Fruit fly (Drosophila melanogaster) whole organism, embryonic: Measurements from ENCODE around the gene G6P.

Source experiments
- CG10462 ChIP-seq: fragments of 200-800 bp; sonication (Bioruptor generic); optimal IDR thresholded peaks from 2 replicates; lab custom pipeline; 2016; ENCODE audit warnings: missing biosample characterization, missing genetic modification characterization
- CG12236 ChIP-seq: fragments of 200-800 bp; sonication (Bioruptor generic); optimal IDR thresholded peaks from 2 replicates; lab custom pipeline; 2016; ENCODE audit warnings: missing biosample characterization, missing genetic modification characterization
- CG12391 ChIP-seq: fragments of 200-800 bp; sonication (Bioruptor generic); optimal IDR thresholded peaks from 3 replicates; lab custom pipeline; 2018; ENCODE audit warnings: missing biosample characterization, mild to moderate bottlenecking, missing genetic modification characterization, moderate library complexity
- CG12659 ChIP-seq: fragments of 200-800 bp; sonication (Bioruptor generic); optimal IDR thresholded peaks from 3 replicates; lab custom pipeline; 2017; ENCODE audit warnings: mild to moderate bottlenecking, missing biosample characterization, missing genetic modification reagents, missing genetic modification characterization
- CG15479 ChIP-seq: fragments of 200-800 bp; sonication (Bioruptor generic); optimal IDR thresholded peaks from 3 replicates; lab custom pipeline; 2019; ENCODE audit warnings: missing biosample characterization, mild to moderate bottlenecking, missing genetic modification characterization, moderate library complexity
- CG1602 ChIP-seq: fragments of 200-800 bp; sonication (Bioruptor generic); optimal IDR thresholded peaks from 3 replicates; lab custom pipeline; 2016; ENCODE audit warnings: missing biosample characterization, missing genetic modification characterization
- CG16779 ChIP-seq: fragments of 200-800 bp; sonication (Bioruptor generic); IDR thresholded peaks from 2 replicates; pipeline ENCODE4 v1.3.6; 2022; ENCODE audit warnings: missing biosample characterization, missing genetic modification characterization
- CG16863 ChIP-seq: fragments of 200-800 bp; sonication (Bioruptor generic); optimal IDR thresholded peaks from 3 replicates; lab custom pipeline; 2016; ENCODE audit warnings: missing biosample characterization, missing genetic modification characterization
- CG18476 ChIP-seq: fragments of 200-800 bp; sonication (Bioruptor generic); optimal IDR thresholded peaks from 2 replicates; lab custom pipeline; 2016; ENCODE audit warnings: missing biosample characterization, mild to moderate bottlenecking, missing genetic modification characterization
- CG18599 ChIP-seq: fragments of 200-800 bp; sonication (Bioruptor generic); optimal IDR thresholded peaks from 3 replicates; lab custom pipeline; 2017; ENCODE audit warnings: missing biosample characterization, missing genetic modification characterization, mild to moderate bottlenecking, moderate library complexity, missing genetic modification reagents
- CG18764 ChIP-seq: fragments of 200-800 bp; sonication (Bioruptor generic); optimal IDR thresholded peaks from 3 replicates; lab custom pipeline; 2016; ENCODE audit warnings: missing biosample characterization, missing genetic modification characterization
- CG30403 ChIP-seq: fragments of 200-800 bp; sonication (Bioruptor generic); optimal IDR thresholded peaks from 3 replicates; lab custom pipeline; 2016; ENCODE audit warnings: missing biosample characterization, missing genetic modification characterization
- CG3995 ChIP-seq: fragments of 200-800 bp; sonication (Bioruptor generic); optimal IDR thresholded peaks from 3 replicates; lab custom pipeline; 2016; ENCODE audit warnings: missing biosample characterization, missing genetic modification characterization
- CG4328 ChIP-seq: fragments of 200-800 bp; sonication (Bioruptor generic); optimal IDR thresholded peaks from 3 replicates; lab custom pipeline; 2017; ENCODE audit warnings: missing biosample characterization, missing genetic modification reagents, missing genetic modification characterization
- CG4617 ChIP-seq: fragments of 200-800 bp; sonication (Bioruptor generic); optimal IDR thresholded peaks from 3 replicates; lab custom pipeline; 2016; ENCODE audit warnings: missing biosample characterization, missing genetic modification characterization, borderline replicate concordance
- CG4730 ChIP-seq: fragments of 200-800 bp; sonication (Bioruptor generic); IDR thresholded peaks from 2 replicates; pipeline ENCODE4 v1.3.6; 2022; ENCODE audit warnings: missing biosample characterization, missing genetic modification characterization
- CG6683 ChIP-seq: fragments of 200-800 bp; sonication (Bioruptor generic); optimal IDR thresholded peaks from 2 replicates; lab custom pipeline; 2017; ENCODE audit warnings: missing biosample characterization, mild to moderate bottlenecking, missing genetic modification characterization, missing genetic modification reagents
- CG6813 ChIP-seq: fragments of 200-800 bp; sonication (Bioruptor generic); optimal IDR thresholded peaks from 2 replicates; lab custom pipeline; 2017; ENCODE audit warnings: missing biosample characterization, missing genetic modification characterization, mild to moderate bottlenecking, moderate library complexity, missing genetic modification reagents
- CG7357 ChIP-seq: fragments of 200-800 bp; sonication (Bioruptor generic); IDR thresholded peaks from 3 replicates; pipeline ENCODE4 v1.3.6; 2022; ENCODE audit warnings: missing biosample characterization, missing genetic modification characterization
- CG7556 ChIP-seq: fragments of 200-800 bp; sonication (Bioruptor generic); optimal IDR thresholded peaks from 2 replicates; lab custom pipeline; 2017; ENCODE audit warnings: missing biosample characterization, mild to moderate bottlenecking, missing genetic modification characterization
- CG9876 ChIP-seq: fragments of 200-800 bp; sonication (Bioruptor generic); optimal IDR thresholded peaks from 2 replicates; lab custom pipeline; 2016; ENCODE audit warnings: missing biosample characterization, missing genetic modification characterization
- Camta ChIP-seq: fragments of 200-800 bp; sonication (Bioruptor generic); optimal IDR thresholded peaks from 2 replicates; lab custom pipeline; 2016; ENCODE audit warnings: missing biosample characterization, missing genetic modification characterization
- CkIIα-i1 ChIP-seq: fragments of 200-800 bp; sonication (Bioruptor generic); IDR thresholded peaks from 2 replicates; pipeline ENCODE4 v1.3.6; 2022; ENCODE audit warnings: missing biosample characterization, missing genetic modification characterization
- D ChIP-seq, 2 experiments: fragments of 200-800 bp in 1 of 2; fragments of >200 bp in 1 of 2; sonication (Bioruptor generic) in 1 of 2; optimal IDR thresholded peaks; 2 replicates in 1 of 2; 3 replicates in 1 of 2; lab custom pipeline; 2017; ENCODE audit warnings: mild to moderate bottlenecking in 1 of 2, missing biosample characterization in 1 of 2, missing genetic modification characterization in 1 of 2, missing genetic modification reagents in 1 of 2
- Deaf1 ChIP-seq: fragments of 200-800 bp; optimal IDR thresholded peaks from 3 replicates; lab custom pipeline; 2019; ENCODE audit warnings: missing biosample characterization, mild to moderate bottlenecking, missing genetic modification characterization, moderate library complexity
- Dek ChIP-seq: fragments of 200-800 bp; sonication (Bioruptor generic); optimal IDR thresholded peaks from 3 replicates; lab custom pipeline; 2019; ENCODE audit warnings: missing biosample characterization, mild to moderate bottlenecking, missing genetic modification characterization, moderate library complexity
- Dp ChIP-seq: fragments of 200-800 bp; sonication (Bioruptor generic); optimal IDR thresholded peaks from 2 replicates; lab custom pipeline; 2018; ENCODE audit warnings: missing biosample characterization, mild to moderate bottlenecking, missing genetic modification characterization, moderate library complexity
- Elba2 ChIP-seq: fragments of 200-800 bp; sonication (Bioruptor generic); optimal IDR thresholded peaks from 3 replicates; lab custom pipeline; 2016; ENCODE audit warnings: missing biosample characterization, missing genetic modification characterization
- NC2β ChIP-seq: fragments of 200-800 bp; sonication (Bioruptor generic); optimal IDR thresholded peaks from 2 replicates; lab custom pipeline; 2016; ENCODE audit warnings: missing biosample characterization, missing genetic modification characterization
- NFAT ChIP-seq: fragments of 200-800 bp; sonication (Bioruptor generic); IDR thresholded peaks from 2 replicates; pipeline ENCODE4 v1.3.6; 2022; ENCODE audit warnings: missing biosample characterization, missing genetic modification characterization
- Nf-YA ChIP-seq: fragments of 200-800 bp; sonication (Bioruptor generic); IDR thresholded peaks from 2 replicates; pipeline ENCODE4 v1.3.6; 2022; ENCODE audit warnings: missing biosample characterization, missing genetic modification characterization
- Pdp1 ChIP-seq, 2 experiments: fragments of 200-800 bp; sonication (Bioruptor generic); optimal IDR thresholded peaks; 3 replicates each; lab custom pipeline; 2016; ENCODE audit warnings: missing biosample characterization in 2 of 2, missing genetic modification characterization in 2 of 2, mild to moderate bottlenecking in 1 of 2, moderate library complexity in 1 of 2
- Scr ChIP-seq: fragments of 200-800 bp; sonication (Bioruptor generic); IDR thresholded peaks from 2 replicates; pipeline ENCODE4 v1.3.6; 2022; ENCODE audit warnings: missing biosample characterization, missing genetic modification characterization; ENCODE audit not compliant: partially characterized antibody
- Spps ChIP-seq: fragments of 200-800 bp; sonication (Bioruptor generic); optimal IDR thresholded peaks from 2 replicates; lab custom pipeline; 2018; ENCODE audit warnings: missing biosample characterization, mild to moderate bottlenecking, missing genetic modification characterization
- cas ChIP-seq: fragments of 200-800 bp; sonication (Bioruptor generic); IDR thresholded peaks from 2 replicates; pipeline ENCODE4 v1.3.6; 2022; ENCODE audit warnings: missing biosample characterization, missing genetic modification characterization
- disco-r ChIP-seq: fragments of 200-800 bp; sonication (Bioruptor generic); optimal IDR thresholded peaks from 2 replicates; lab custom pipeline; 2016; ENCODE audit warnings: missing biosample characterization, missing genetic modification characterization
- en ChIP-seq: fragments of 200-800 bp; sonication (Bioruptor generic); optimal IDR thresholded peaks from 2 replicates; lab custom pipeline; 2016; ENCODE audit warnings: missing biosample characterization, missing genetic modification characterization
- insv ChIP-seq, 2 experiments: fragments of 200-800 bp; sonication (Bioruptor generic); optimal IDR thresholded peaks; 3 replicates each; lab custom pipeline; 2016 to 2018; ENCODE audit warnings: missing biosample characterization in 2 of 2, missing genetic modification characterization in 2 of 2
- kay ChIP-seq: fragments of 200-800 bp; sonication (Bioruptor generic); optimal IDR thresholded peaks from 2 replicates; lab custom pipeline; 2016; ENCODE audit warnings: missing biosample characterization, missing genetic modification characterization
- lola ChIP-seq, 3 experiments: fragments of >200 bp in 2 of 3; fragments of 200-800 bp in 1 of 3; sonication (Bioruptor generic) in 1 of 3; optimal IDR thresholded peaks; 2 replicates each; lab custom pipeline; 2017 to 2019; ENCODE audit warnings: missing biosample characterization in 3 of 3, missing genetic modification characterization in 3 of 3, mild to moderate bottlenecking in 1 of 3, moderate library complexity in 1 of 3
- nau ChIP-seq: fragments of 200-800 bp; sonication (Bioruptor generic); optimal IDR thresholded peaks from 3 replicates; lab custom pipeline; 2017; ENCODE audit warnings: missing biosample characterization, mild to moderate bottlenecking, missing genetic modification characterization, missing genetic modification reagents
- pb ChIP-seq: fragments of 200-800 bp; sonication (Bioruptor generic); optimal IDR thresholded peaks from 3 replicates; lab custom pipeline; 2016; ENCODE audit warnings: missing biosample characterization, missing genetic modification characterization
- pnt ChIP-seq: fragments of 200-800 bp; sonication (Bioruptor generic); optimal IDR thresholded peaks from 3 replicates; lab custom pipeline; 2016; ENCODE audit warnings: missing biosample characterization, missing genetic modification characterization
- scrt ChIP-seq: fragments of 200-800 bp; sonication (Bioruptor generic); optimal IDR thresholded peaks from 2 replicates; lab custom pipeline; 2018; ENCODE audit warnings: missing biosample characterization, mild to moderate bottlenecking, missing genetic modification characterization, moderate library complexity
- ssp ChIP-seq: fragments of 200-800 bp; sonication (Bioruptor generic); IDR thresholded peaks from 2 replicates; pipeline ENCODE4 v1.3.6; 2022; ENCODE audit warnings: missing biosample characterization, missing genetic modification characterization
- trem ChIP-seq: fragments of 200-800 bp; optimal IDR thresholded peaks from 3 replicates; lab custom pipeline; 2019; ENCODE audit warnings: missing biosample characterization, mild to moderate bottlenecking, missing genetic modification characterization, moderate library complexity
- zf30C ChIP-seq: fragments of 200-800 bp; sonication (Bioruptor generic); optimal IDR thresholded peaks from 3 replicates; lab custom pipeline; 2018; ENCODE audit warnings: missing biosample characterization, mild to moderate bottlenecking, missing genetic modification characterization

Gene G6P

dm6 chr2L:2855773-2856615 lies 40.4 kb upstream of the G6P start, which contains the start of the genes CG3104 and RpS21 (continued):
- TF ChIP-seq CG3995 (GFP tag; lab: Kevin White, UChicago) (peak; percentile 72), Scr (GFP tag; lab: Robert Waterston, UW) (no peak), CG12236 (GFP tag; lab: Kevin White, UChicago) (peak; percentile 59), Deaf1 (tag; lab: Kevin White, UChicago) (peak; percentile 61), kay (GFP tag; lab: Kevin White, UChicago) (no peak), zf30C (peak; percentile 50), cas (GFP tag; lab: Robert Waterston, UW) (peak; percentile 61), en (GFP tag; lab: Kevin White, UChicago) (peak; percentile 29), CG30403 (GFP tag; lab: Kevin White, UChicago) (peak; percentile 85), Pdp1 (GFP tag; optimal IDR thresholded peaks at IDR 0.05; lab: Kevin White, UChicago) (peak; percentile 70 to 71), NC2β (peak; percentile 93), CG4328 (peak; percentile 92), CG9876 (GFP tag; lab: Kevin White, UChicago) (peak; percentile 93), CG18764 (GFP tag; lab: Kevin White, UChicago) (peak; percentile 82), ssp (GFP tag; lab: Robert Waterston, UW) (peak; percentile 81), CG16779 (GFP tag; lab: Robert Waterston, UW) (peak; percentile 94), CkIIα-i1 (GFP tag; lab: Robert Waterston, UW) (0 out of 2 replicates have a peak, but pooled peaks have one; percentile 39), disco-r (GFP tag; lab: Kevin White, UChicago) (peak; percentile 56), nau (GFP tag; lab: Kevin White, UChicago) (peak; percentile 75), scrt (GFP tag; lab: Kevin White, UChicago) (peak; percentile 83), Nf-YA (GFP tag; lab: Robert Waterston, UW) (peak; percentile 70; the same call in 1 of the 2 replicates), CG10462 (GFP tag; lab: Kevin White, UChicago) (peak; percentile 25), CG18476 (GFP tag; lab: Kevin White, UChicago) (peak; percentile 68), pnt (GFP tag; lab: Kevin White, UChicago) (peak; percentile 69), CG4617 (GFP tag; lab: Kevin White, UChicago) (peak; percentile 92), trem (peak; percentile 82), Camta (GFP tag; lab: Kevin White, UChicago) (peak; percentile 88), CG15479 (peak; percentile 7), CG6683 (peak; percentile 61), Dek (tag; lab: Kevin White, UChicago) (peak; percentile 71), pb (peak; percentile 71), Spps (tag; lab: Kevin White, UChicago) (peak; percentile 48), CG1602 (peak; percentile 72), CG18599 (peak; percentile 88), CG7357 (GFP tag; lab: Robert Waterston, UW) (peak; percentile 70; the same call in 2 of the 3 replicates), CG12659 (GFP tag; lab: Kevin White, UChicago) (peak; percentile 96), lola (GFP tag; optimal IDR thresholded peaks at IDR 0.05; lab: Kevin White, UChicago) (peak in 1 of 3 experiments; percentile 71), insv (GFP tag; optimal IDR thresholded peaks at IDR 0.05; lab: Kevin White, UChicago) (peak in 1 of 2 experiments; percentile 80), CG4730 (GFP tag; lab: Robert Waterston, UW) (peak; percentile 77), D (optimal IDR thresholded peaks at IDR 0.05; lab: Kevin White, UChicago) (no peak), D (GFP tag; optimal IDR thresholded peaks at IDR 0.05; lab: Kevin White, UChicago) (peak; percentile 77), Dp (GFP tag; lab: Kevin White, UChicago) (peak; percentile 80), CG12391 (tag; lab: Kevin White, UChicago) (peak; percentile 79), CG7556 (peak; percentile 67), Elba2 (GFP tag; lab: Kevin White, UChicago) (no peak), CG6813 (GFP tag; lab: Kevin White, UChicago) (peak; percentile 67), CG16863 (peak; percentile 83), NFAT (peak; percentile 98)
